Worm (Caenorhabditis elegans) whole organism, early embryonic: Measurements from ENCODE around the gene F12A10.9.

Experiments
- ets-7 ChIP-seq: sonication (generic microtip); optimal IDR thresholded peaks from 2 replicates; lab custom pipeline; 2016; ENCODE audit warnings: missing genotype, missing genetic modification characterization, missing compliant biosample characterization
- hmbx-1 ChIP-seq: sonication (generic microtip); optimal IDR thresholded peaks from 2 replicates; lab custom pipeline; 2016; ENCODE audit warnings: mild to moderate bottlenecking, missing genetic modification characterization, missing compliant biosample characterization

DNA sequence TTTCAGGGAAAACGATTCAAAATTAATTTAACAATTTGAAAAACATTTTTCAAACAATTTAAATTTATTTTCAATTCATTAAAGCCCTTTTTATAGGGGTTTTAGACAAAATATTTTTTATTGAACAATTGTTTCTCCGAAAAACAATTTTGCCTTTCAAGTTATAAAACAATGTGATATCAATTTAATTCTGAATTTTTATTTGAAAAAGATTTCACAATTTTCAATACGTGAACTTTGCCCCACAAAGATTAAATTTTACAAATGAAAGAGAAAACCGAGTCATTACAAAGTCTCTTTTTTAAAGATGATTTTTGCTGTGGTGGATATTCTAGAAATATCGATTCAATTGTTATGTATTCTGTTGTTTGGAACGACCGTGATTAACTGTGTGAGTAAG is 20.4 kb downstream of the F12A10.9 start, which contains the start of gene ZK177.2:
- TF ChIP-seq ets-7, result no peak
- TF ChIP-seq hmbx-1, result no peak
